Fruit fly (Drosophila melanogaster): ENCODE results near the gene dbr.

dbr gene

dm6 chr2L:90081-90480, 23.8 kb downstream of the dbr start:
- TF ChIP-seq Sp1 (GFP tag; optimal IDR thresholded peaks at IDR 0.05) = no peak
- no peak for TF ChIP-seq CG9705 (GFP tag; optimal IDR thresholded peaks at IDR 0.05)
- no peak for TF ChIP-seq CrebA (GFP tag; optimal IDR thresholded peaks at IDR 0.05; ENCODE audit: borderline replicate concordance)
- no peak for TF ChIP-seq Hnf4 (GFP tag; optimal IDR thresholded peaks at IDR 0.05)
- no peak for TF ChIP-seq rgr (GFP tag; optimal IDR thresholded peaks at IDR 0.05)
- TF ChIP-seq fru (GFP tag; optimal IDR thresholded peaks at IDR 0.05) = no peak
- no peak for TF ChIP-seq Vsx2 (GFP tag; optimal IDR thresholded peaks at IDR 0.05; ENCODE audit: partially characterized antibody)
- TF ChIP-seq woc (GFP tag; optimal IDR thresholded peaks at IDR 0.05) = no peak
- TF ChIP-seq Abd-B (GFP tag; optimal IDR thresholded peaks at IDR 0.05) = no peak
- TF ChIP-seq tai (GFP tag; optimal IDR thresholded peaks at IDR 0.05) = no peak
- TF ChIP-seq N (GFP tag; optimal IDR thresholded peaks at IDR 0.05) = no peak
- TF ChIP-seq usp (GFP tag; optimal IDR thresholded peaks at IDR 0.05) = no peak
- no peak for TF ChIP-seq Myc (optimal IDR thresholded peaks at IDR 0.05)
- no peak for TF ChIP-seq Hr78 (GFP tag; optimal IDR thresholded peaks at IDR 0.05)
- no peak for TF ChIP-seq Dif (GFP tag; optimal IDR thresholded peaks at IDR 0.05; ENCODE audit: partially characterized antibody)
- TF ChIP-seq lola (GFP tag; optimal IDR thresholded peaks at IDR 0.05) = no peak
- no peak for TF ChIP-seq foxo (GFP tag; optimal IDR thresholded peaks at IDR 0.05)
- TF ChIP-seq OdsH (GFP tag; optimal IDR thresholded peaks at IDR 0.05) = no peak
- no peak for TF ChIP-seq sage (GFP tag; optimal IDR thresholded peaks at IDR 0.05)

dm6 chr2L:91333-91732, 25.1 kb downstream of the dbr start:
- TF ChIP-seq sage (GFP tag; optimal IDR thresholded peaks at IDR 0.05) = no peak
- no peak for TF ChIP-seq psq (GFP tag; optimal IDR thresholded peaks at IDR 0.05)
- no peak for TF ChIP-seq tai (GFP tag; optimal IDR thresholded peaks at IDR 0.05)
- no peak for TF ChIP-seq dmrt93B (GFP tag; optimal IDR thresholded peaks at IDR 0.05)
- no peak for TF ChIP-seq ey (GFP tag; optimal IDR thresholded peaks at IDR 0.05)
- no peak for TF ChIP-seq dsf (GFP tag; optimal IDR thresholded peaks at IDR 0.05; ENCODE audit: borderline replicate concordance)
- no peak for TF ChIP-seq Dfd (GFP tag; optimal IDR thresholded peaks at IDR 0.05)
- TF ChIP-seq dl (GFP tag; optimal IDR thresholded peaks at IDR 0.05; ENCODE audit: insufficient read depth in 1 of 2, partially characterized antibody in 2 of 2) = no peak
- TF ChIP-seq Rel (GFP tag; optimal IDR thresholded peaks at IDR 0.05) = no peak
- no peak for TF ChIP-seq Rel (tag; optimal IDR thresholded peaks at IDR 0.05)
- no peak for TF ChIP-seq Dif (GFP tag; optimal IDR thresholded peaks at IDR 0.05; ENCODE audit: partially characterized antibody)
- no peak for TF ChIP-seq HLH106 (tag; optimal IDR thresholded peaks at IDR 0.05)
- no peak for TF ChIP-seq CG9705 (GFP tag; optimal IDR thresholded peaks at IDR 0.05)
- TF ChIP-seq br (GFP tag; optimal IDR thresholded peaks at IDR 0.05) = no peak
- TF ChIP-seq Sp1 (GFP tag; optimal IDR thresholded peaks at IDR 0.05) = no peak
- no peak for TF ChIP-seq jim (GFP tag; optimal IDR thresholded peaks at IDR 0.05)
- TF ChIP-seq brk (GFP tag; optimal IDR thresholded peaks at IDR 0.05) = no peak
- no peak for TF ChIP-seq fru (GFP tag; optimal IDR thresholded peaks at IDR 0.05)
- TF ChIP-seq Hr83 (GFP tag; optimal IDR thresholded peaks at IDR 0.05; ENCODE audit: poor library complexity, severe bottlenecking) = no peak
- TF ChIP-seq Vsx2 (GFP tag; optimal IDR thresholded peaks at IDR 0.05; ENCODE audit: partially characterized antibody) = no peak

dm6 chr2L:91830-92229, 25.5 kb downstream of the dbr start:
- TF ChIP-seq fru (GFP tag; optimal IDR thresholded peaks at IDR 0.05) = peak; percentile 87
- TF ChIP-seq ey (GFP tag; optimal IDR thresholded peaks at IDR 0.05) = peak; percentile 79
- TF ChIP-seq sage (GFP tag; optimal IDR thresholded peaks at IDR 0.05) = peak; percentile 59
- no peak for TF ChIP-seq CrebA (GFP tag; optimal IDR thresholded peaks at IDR 0.05; ENCODE audit: borderline replicate concordance)
- no peak for TF ChIP-seq Dif (GFP tag; optimal IDR thresholded peaks at IDR 0.05; ENCODE audit: partially characterized antibody)
- no peak for TF ChIP-seq jim (GFP tag; optimal IDR thresholded peaks at IDR 0.05)
- TF ChIP-seq rgr (GFP tag; optimal IDR thresholded peaks at IDR 0.05) = peak; percentile 81
- no peak for TF ChIP-seq Vsx2 (GFP tag; optimal IDR thresholded peaks at IDR 0.05; ENCODE audit: partially characterized antibody)
- TF ChIP-seq psq (GFP tag; optimal IDR thresholded peaks at IDR 0.05) = peak; percentile 64
- TF ChIP-seq Sp1 (GFP tag; optimal IDR thresholded peaks at IDR 0.05) = peak; percentile 93
- TF ChIP-seq usp (GFP tag; optimal IDR thresholded peaks at IDR 0.05) = no peak
- peak; percentile 84 for TF ChIP-seq CG9705 (GFP tag; optimal IDR thresholded peaks at IDR 0.05)
- TF ChIP-seq tai (GFP tag; optimal IDR thresholded peaks at IDR 0.05) = peak; percentile 17
- TF ChIP-seq Hnf4 (GFP tag; optimal IDR thresholded peaks at IDR 0.05) = peak; percentile 73
- TF ChIP-seq dsf (GFP tag; optimal IDR thresholded peaks at IDR 0.05; ENCODE audit: borderline replicate concordance) = no peak
- TF ChIP-seq OdsH (GFP tag; optimal IDR thresholded peaks at IDR 0.05) = peak; percentile 79
- no peak for TF ChIP-seq dmrt93B (GFP tag; optimal IDR thresholded peaks at IDR 0.05)
- no peak for TF ChIP-seq pan (optimal IDR thresholded peaks at IDR 0.05)
- no peak for TF ChIP-seq Jra (GFP tag; optimal IDR thresholded peaks at IDR 0.05)
- TF ChIP-seq foxo (GFP tag; optimal IDR thresholded peaks at IDR 0.05) = peak in 1 of 2 experiments; percentile 86
- TF ChIP-seq Hr83 (GFP tag; optimal IDR thresholded peaks at IDR 0.05; ENCODE audit: poor library complexity, severe bottlenecking) = no peak
- TF ChIP-seq Mio (GFP tag; optimal IDR thresholded peaks at IDR 0.05) = no peak
- no peak for TF ChIP-seq h (GFP tag; optimal IDR thresholded peaks at IDR 0.05)
- no peak for TF ChIP-seq GATAd (GFP tag; optimal IDR thresholded peaks at IDR 0.05)
- TF ChIP-seq HLH106 (tag; optimal IDR thresholded peaks at IDR 0.05) = peak; percentile 90
- TF ChIP-seq Myc (optimal IDR thresholded peaks at IDR 0.05) = no peak
- TF ChIP-seq woc (GFP tag; optimal IDR thresholded peaks at IDR 0.05) = peak; percentile 75
- no peak for TF ChIP-seq Abd-B (GFP tag; optimal IDR thresholded peaks at IDR 0.05)
- no peak for TF ChIP-seq Hr78 (GFP tag; optimal IDR thresholded peaks at IDR 0.05)
- no peak for TF ChIP-seq N (GFP tag; optimal IDR thresholded peaks at IDR 0.05)
- TF ChIP-seq CG32264 (GFP tag; optimal IDR thresholded peaks at IDR 0.05) = peak; percentile 59
- TF ChIP-seq Rel (GFP tag; optimal IDR thresholded peaks at IDR 0.05) = peak; percentile 68
- peak; percentile 69 for TF ChIP-seq Rel (tag; optimal IDR thresholded peaks at IDR 0.05)
- TF ChIP-seq lola (GFP tag; optimal IDR thresholded peaks at IDR 0.05) = no peak
- no peak for TF ChIP-seq dl (GFP tag; optimal IDR thresholded peaks at IDR 0.05; ENCODE audit: insufficient read depth in 1 of 2, partially characterized antibody in 2 of 2)
- no peak for TF ChIP-seq sv (GFP tag; optimal IDR thresholded peaks at IDR 0.05)
- TF ChIP-seq brk (GFP tag; optimal IDR thresholded peaks at IDR 0.05) = peak; percentile 71
- peak; percentile 85 for TF ChIP-seq br (GFP tag; optimal IDR thresholded peaks at IDR 0.05)
- no peak for TF ChIP-seq Dfd (GFP tag; optimal IDR thresholded peaks at IDR 0.05)

Data from whole organism, wandering third instar larva.